Fruit fly (Drosophila melanogaster) whole organism, wandering third instar larva: ENCODE data around the gene CG42813.

Experiments
- pan ChIP-seq: fragments of >200 bp; optimal IDR thresholded peaks from 2 replicates; lab custom pipeline; 2017
- psq ChIP-seq: fragments of 200-800 bp; sonication (Bioruptor generic); optimal IDR thresholded peaks from 3 replicates; lab custom pipeline; 2017; ENCODE audit warnings: missing biosample characterization, mild to moderate bottlenecking, missing genetic modification characterization, moderate library complexity

DNA sequence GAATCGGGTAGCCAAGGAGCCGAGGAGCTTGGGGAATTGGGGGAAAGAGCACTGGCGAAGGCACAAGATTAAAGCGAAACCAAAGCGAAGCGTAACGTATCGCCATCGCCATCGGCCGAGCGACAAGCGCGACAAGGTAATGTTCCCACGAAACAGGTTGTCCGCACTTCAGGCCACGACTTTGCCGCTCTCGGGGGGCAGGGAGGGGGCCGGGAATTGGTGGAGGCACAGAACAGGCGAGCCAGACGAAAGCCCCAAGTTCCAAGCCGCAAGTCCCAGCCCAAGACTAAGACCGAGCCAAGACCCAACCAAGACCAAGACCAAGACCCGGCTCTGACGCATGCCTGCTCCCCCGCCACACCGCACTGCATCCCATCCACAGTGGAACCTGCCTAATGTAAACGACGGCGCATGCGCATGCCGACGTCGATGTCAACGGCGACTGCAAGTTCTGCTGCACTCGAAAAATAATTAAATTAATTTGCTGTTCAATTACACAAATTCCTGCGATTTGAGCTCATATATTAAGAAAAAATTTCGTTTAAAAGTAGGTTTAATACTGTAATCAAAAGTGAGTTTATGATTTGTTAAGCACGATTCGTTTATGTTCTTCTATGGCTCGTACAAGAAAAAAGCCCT is 42.3 kb downstream of the CG42813 start:
- TF ChIP-seq pan (no peak), psq (peak; percentile 39)
